Fruit fly (Drosophila melanogaster): ENCODE measurements around the gene Ras64B.

The Ras64B gene

dm6 chr3L:4130743-4131142 is 8.1 kb upstream of the Ras64B start:
- no peak for TF ChIP-seq esn (GFP tag; optimal IDR thresholded peaks at IDR 0.05)
- TF ChIP-seq CG11294 (GFP tag; IDR thresholded peaks at IDR 0.05): no peak
- TF ChIP-seq ss (GFP tag; optimal IDR thresholded peaks at IDR 0.05): no peak
- peak; percentile 61 for TF ChIP-seq fkh (GFP tag; optimal IDR thresholded peaks at IDR 0.05)
- TF ChIP-seq Ets21C (GFP tag; optimal IDR thresholded peaks at IDR 0.05): no peak
- no peak for TF ChIP-seq CG3919 (GFP tag; optimal IDR thresholded peaks at IDR 0.05)
- TF ChIP-seq CG15336 (GFP tag; IDR thresholded peaks at IDR 0.05): no peak
- no peak for TF ChIP-seq CG1621 (tag; optimal IDR thresholded peaks at IDR 0.05)
- TF ChIP-seq CG34406 (GFP tag; optimal IDR thresholded peaks at IDR 0.05): no peak
- peak; percentile 58 for TF ChIP-seq svp (GFP tag)
- TF ChIP-seq achi (GFP tag; optimal IDR thresholded peaks at IDR 0.05): no peak
- no peak for TF ChIP-seq Eip78C (GFP tag)
- no peak for TF ChIP-seq Hr4 (GFP tag; optimal IDR thresholded peaks at IDR 0.05)
- no peak for TF ChIP-seq Sox102F (GFP tag; optimal IDR thresholded peaks at IDR 0.05)
- no peak for TF ChIP-seq dac (GFP tag; optimal IDR thresholded peaks at IDR 0.05)
- TF ChIP-seq fd85E (GFP tag; optimal IDR thresholded peaks at IDR 0.05): no peak

- TF ChIP-seq fkh (GFP tag; optimal IDR thresholded peaks at IDR 0.05) (no peak), CG3919 (GFP tag; optimal IDR thresholded peaks at IDR 0.05) (no peak), ss (GFP tag; optimal IDR thresholded peaks at IDR 0.05) (no peak), fd59A (GFP tag; optimal IDR thresholded peaks at IDR 0.05) (no peak), achi (GFP tag; optimal IDR thresholded peaks at IDR 0.05) (no peak), svp (GFP tag) (peak; percentile 55), CG15336 (GFP tag; IDR thresholded peaks at IDR 0.05) (no peak), lz (GFP tag; optimal IDR thresholded peaks at IDR 0.05) (no peak), salr (GFP tag; optimal IDR thresholded peaks at IDR 0.05) (no peak), CG32006 (GFP tag; optimal IDR thresholded peaks at IDR 0.05) (no peak), vri (GFP tag; optimal IDR thresholded peaks at IDR 0.05) (peak; percentile 94), Hr39 (GFP tag; optimal IDR thresholded peaks at IDR 0.05) (no peak), CG6808 (GFP tag; optimal IDR thresholded peaks at IDR 0.05) (no peak), cyc (GFP tag; optimal IDR thresholded peaks at IDR 0.05) (no peak)
Measured at dm6 chr3L:4132585-4132984, 6.3 kb upstream of the Ras64B start.

dm6 chr3L:4133724-4134678 is 4.9 kb upstream of the Ras64B start, which contains the start of gene ens:
Gene ens (minus strand): TSS chr3L:4134550.
- TF ChIP-seq Hr38 (GFP tag; optimal IDR thresholded peaks at IDR 0.05) (no peak), Eip78C (GFP tag) (no peak), CG8119 (GFP tag; IDR thresholded peaks at IDR 0.05) (peak; percentile 73), Blimp-1 (GFP tag; optimal IDR thresholded peaks at IDR 0.05) (no peak), CG15336 (GFP tag; IDR thresholded peaks at IDR 0.05) (peak; percentile 9; the same call in 1 of the 2 replicates), eg (GFP tag; IDR thresholded peaks at IDR 0.05) (no peak), acj6 (GFP tag; optimal IDR thresholded peaks at IDR 0.05) (no peak), OdsH (GFP tag; optimal IDR thresholded peaks at IDR 0.05) (no peak), cyc (GFP tag; optimal IDR thresholded peaks at IDR 0.05) (no peak), esn (GFP tag; optimal IDR thresholded peaks at IDR 0.05) (peak; percentile 23), CG6854 (GFP tag; optimal IDR thresholded peaks at IDR 0.05) (peak; percentile 60), spab (GFP tag; optimal IDR thresholded peaks at IDR 0.05) (no peak), CG11762 (GFP tag; optimal IDR thresholded peaks at IDR 0.05; ENCODE audit: insufficient read depth) (no peak), lz (GFP tag; optimal IDR thresholded peaks at IDR 0.05) (no peak), svp (GFP tag) (peak; percentile 74), CG6792 (GFP tag; optimal IDR thresholded peaks at IDR 0.05) (no peak), CG11294 (GFP tag; IDR thresholded peaks at IDR 0.05) (no peak)

- no peak for TF ChIP-seq CG11294 (GFP tag; IDR thresholded peaks at IDR 0.05)
- TF ChIP-seq CG31627 (GFP tag; optimal IDR thresholded peaks at IDR 0.05): no peak
- no peak for TF ChIP-seq CG6276 (GFP tag; optimal IDR thresholded peaks at IDR 0.05)
- TF ChIP-seq CG34406 (GFP tag; optimal IDR thresholded peaks at IDR 0.05): no peak
- TF ChIP-seq Smox (GFP tag; optimal IDR thresholded peaks at IDR 0.05): no peak
- no peak for TF ChIP-seq Ets96B (tag; optimal IDR thresholded peaks at IDR 0.05)
Measured at dm6 chr3L:4135857-4136256, 3.0 kb upstream of the Ras64B start, which contains the start of gene RfC4. Gene RfC4 (minus strand): TSS chr3L:4136038.

Data from whole organism, prepupa.